Fruit fly (Drosophila melanogaster) whole organism, adult: ENCODE measurements around the gene Pitslre.

ENCODE experiments used
- CG11617 ChIP-seq: fragments of 200-800 bp; sonication (Bioruptor generic); optimal IDR thresholded peaks from 2 replicates; lab custom pipeline; 2017; ENCODE audit warnings: mild to moderate bottlenecking, missing biosample characterization, missing genetic modification reagents, missing genetic modification characterization
- CG12768 ChIP-seq: fragments of 200-800 bp; sonication (Bioruptor generic); optimal IDR thresholded peaks from 2 replicates; lab custom pipeline; 2017; ENCODE audit warnings: missing biosample characterization, missing genetic modification characterization, mild to moderate bottlenecking, moderate library complexity, missing genetic modification reagents
- CG14711 ChIP-seq: fragments of 200-800 bp; sonication (Bioruptor generic); optimal IDR thresholded peaks from 2 replicates; lab custom pipeline; 2018; ENCODE audit warnings: missing biosample characterization, mild to moderate bottlenecking, missing genetic modification characterization, moderate library complexity
- CG1620 ChIP-seq: fragments of 200-800 bp; sonication (Bioruptor generic); optimal IDR thresholded peaks from 2 replicates; lab custom pipeline; 2016; ENCODE audit warnings: missing biosample characterization, missing genetic modification characterization
- CG33017 ChIP-seq: fragments of 200-800 bp; sonication (Bioruptor generic); optimal IDR thresholded peaks from 2 replicates; lab custom pipeline; 2018; ENCODE audit warnings: missing biosample characterization, mild to moderate bottlenecking, missing genetic modification characterization, moderate library complexity
- CG5204 ChIP-seq: fragments of 200-800 bp; sonication (Bioruptor generic); optimal IDR thresholded peaks from 2 replicates; lab custom pipeline; 2016; ENCODE audit warnings: missing biosample characterization, missing genetic modification characterization
- CG7045 ChIP-seq: fragments of 200-800 bp; sonication (Bioruptor generic); optimal IDR thresholded peaks from 2 replicates; lab custom pipeline; 2017; ENCODE audit warnings: missing biosample characterization, mild to moderate bottlenecking, missing genetic modification characterization
- CG7101 ChIP-seq: fragments of 200-800 bp; sonication (Bioruptor generic); optimal IDR thresholded peaks from 2 replicates; lab custom pipeline; 2018; ENCODE audit warnings: missing biosample characterization, mild to moderate bottlenecking, missing genetic modification characterization, moderate library complexity
- Clk ChIP-seq: fragments of 200-800 bp; sonication (Bioruptor generic); optimal IDR thresholded peaks from 2 replicates; lab custom pipeline; 2017; ENCODE audit warnings: missing biosample characterization, missing genetic modification characterization
- Crg-1 ChIP-seq: fragments of 200-800 bp; sonication (Bioruptor generic); optimal IDR thresholded peaks from 2 replicates; lab custom pipeline; 2016; ENCODE audit warnings: missing biosample characterization, missing genetic modification characterization
- Mnt ChIP-seq: fragments of 200-800 bp; sonication (Bioruptor generic); optimal IDR thresholded peaks from 2 replicates; lab custom pipeline; 2016; ENCODE audit warnings: missing biosample characterization, mild to moderate bottlenecking, missing genetic modification characterization
- bab1 ChIP-seq: fragments of 200-800 bp; sonication (Bioruptor generic); optimal IDR thresholded peaks from 3 replicates; lab custom pipeline; 2019; ENCODE audit warnings: missing biosample characterization, mild to moderate bottlenecking, missing genetic modification characterization, moderate library complexity
- cic ChIP-seq: fragments of 200-800 bp; sonication (Bioruptor generic); optimal IDR thresholded peaks from 2 replicates; lab custom pipeline; 2017; ENCODE audit warnings: missing biosample characterization, mild to moderate bottlenecking, missing genetic modification characterization, moderate library complexity
- cnc ChIP-seq, 2 experiments: fragments of >200 bp; optimal IDR thresholded peaks; 2 replicates each; lab custom pipeline; 2017
- kay ChIP-seq: fragments of 200-800 bp; sonication (Bioruptor generic); peaks from one replicate; lab custom pipeline; 2016; ENCODE audit warnings: missing biosample characterization, missing genetic modification characterization, borderline replicate concordance
- ovo ChIP-seq: fragments of 200-800 bp; sonication (Bioruptor generic); optimal IDR thresholded peaks from 2 replicates; lab custom pipeline; 2016; ENCODE audit warnings: missing biosample characterization, missing genetic modification characterization
- pad ChIP-seq: fragments of 200-800 bp; sonication (Bioruptor generic); optimal IDR thresholded peaks from 3 replicates; lab custom pipeline; 2017; ENCODE audit warnings: missing biosample characterization, missing genetic modification characterization, mild to moderate bottlenecking, moderate library complexity, missing genetic modification reagents
- tj ChIP-seq: fragments of 200-800 bp; sonication (Bioruptor generic); optimal IDR thresholded peaks from 3 replicates; lab custom pipeline; 2017; ENCODE audit warnings: missing biosample characterization, mild to moderate bottlenecking, missing genetic modification characterization, moderate library complexity
- toe ChIP-seq: fragments of 200-800 bp; sonication (Bioruptor generic); optimal IDR thresholded peaks from 2 replicates; lab custom pipeline; 2016; ENCODE audit warnings: missing biosample characterization, missing genetic modification characterization

Gene Pitslre

dm6 chr3L:20734258-20734624 lies 37.1 kb upstream of the Pitslre start:
- peak; percentile 94 for TF ChIP-seq tj (GFP tag; lab: Kevin White, UChicago)
- TF ChIP-seq CG12768 (GFP tag; lab: Kevin White, UChicago), result no peak

- no peak for TF ChIP-seq pad (GFP tag; lab: Kevin White, UChicago)
- peak; percentile 65 for TF ChIP-seq kay (GFP tag; lab: Kevin White, UChicago)
These were observed 35.1 kb upstream of the Pitslre start for dm6 chr3L:20736266-20736665.

dm6 chr3L:20737346-20737745 lies 34.0 kb upstream of the Pitslre start:
- TF ChIP-seq CG14711 (no peak), cic (GFP tag; lab: Kevin White, UChicago) (no peak), CG7045 (GFP tag; lab: Kevin White, UChicago) (no peak), bab1 (GFP tag; lab: Kevin White, UChicago) (no peak), cnc (optimal IDR thresholded peaks at IDR 0.05; lab: Kevin White, UChicago) (no peak), toe (GFP tag; lab: Kevin White, UChicago) (no peak)

- TF ChIP-seq Crg-1 (GFP tag; lab: Kevin White, UChicago) (no peak), ovo (GFP tag; lab: Kevin White, UChicago) (no peak), CG14711 (no peak), CG12768 (GFP tag; lab: Kevin White, UChicago) (no peak), CG5204 (GFP tag; lab: Kevin White, UChicago) (no peak), cnc (optimal IDR thresholded peaks at IDR 0.05; lab: Kevin White, UChicago) (no peak), CG1620 (no peak), bab1 (GFP tag; lab: Kevin White, UChicago) (no peak), toe (GFP tag; lab: Kevin White, UChicago) (no peak)
These were observed 31.9 kb upstream of the Pitslre start, which contains the start of gene Gr77a for dm6 chr3L:20739414-20739813. TSS of gene Gr77a (minus strand) at chr3L:20739430.

dm6 chr3L:20747299-20747925 lies 23.9 kb upstream of the Pitslre start:
- TF ChIP-seq toe (GFP tag; lab: Kevin White, UChicago) (no peak), Crg-1 (GFP tag; lab: Kevin White, UChicago) (no peak), CG1620 (no peak), cnc (optimal IDR thresholded peaks at IDR 0.05; lab: Kevin White, UChicago) (no peak), pad (GFP tag; lab: Kevin White, UChicago) (no peak), CG7045 (GFP tag; lab: Kevin White, UChicago) (no peak), Clk (GFP tag; lab: Kevin White, UChicago) (no peak), CG7101 (tag; lab: Kevin White, UChicago) (no peak), kay (GFP tag; lab: Kevin White, UChicago) (no peak), CG5204 (GFP tag; lab: Kevin White, UChicago) (no peak), bab1 (GFP tag; lab: Kevin White, UChicago) (no peak)

- peak; percentile 91 for TF ChIP-seq tj (GFP tag; lab: Kevin White, UChicago)
- TF ChIP-seq Mnt (GFP tag; lab: Kevin White, UChicago), result no peak
These were observed 22.8 kb upstream of the Pitslre start for dm6 chr3L:20748577-20748976.

- TF ChIP-seq CG7045 (GFP tag; lab: Kevin White, UChicago) (no peak), CG11617 (GFP tag; lab: Kevin White, UChicago) (no peak), kay (GFP tag; lab: Kevin White, UChicago) (no peak), toe (GFP tag; lab: Kevin White, UChicago) (no peak), Mnt (GFP tag; lab: Kevin White, UChicago) (no peak), cnc (optimal IDR thresholded peaks at IDR 0.05; lab: Kevin White, UChicago) (no peak), CG14711 (no peak)
These were observed 20.9 kb upstream of the Pitslre start for dm6 chr3L:20750391-20750790.

- TF ChIP-seq CG33017 (no peak), CG12768 (GFP tag; lab: Kevin White, UChicago) (no peak), cic (GFP tag; lab: Kevin White, UChicago) (no peak), tj (GFP tag; lab: Kevin White, UChicago) (no peak), kay (GFP tag; lab: Kevin White, UChicago) (no peak), Crg-1 (GFP tag; lab: Kevin White, UChicago) (no peak), Mnt (GFP tag; lab: Kevin White, UChicago) (no peak), pad (GFP tag; lab: Kevin White, UChicago) (no peak)
These were observed 18.4 kb upstream of the Pitslre start for dm6 chr3L:20752964-20753363.
